Fruit fly (Drosophila melanogaster) whole organism, wandering third instar larva: ENCODE measurements around the gene CG32984.

Experiments used
- Abd-B ChIP-seq: fragments of >200 bp; optimal IDR thresholded peaks from 2 replicates; lab custom pipeline; 2017; ENCODE audit warnings: missing biosample characterization, missing genetic modification characterization
- CG32264 ChIP-seq: fragments of 200-800 bp; sonication (Bioruptor generic); optimal IDR thresholded peaks from 2 replicates; lab custom pipeline; 2016; ENCODE audit warnings: missing biosample characterization, missing genetic modification characterization
- CG9705 ChIP-seq: fragments of 200-800 bp; sonication (Bioruptor generic); optimal IDR thresholded peaks from 2 replicates; lab custom pipeline; 2018; ENCODE audit warnings: missing biosample characterization, mild to moderate bottlenecking, missing genetic modification characterization
- CrebA ChIP-seq: fragments of 200-800 bp; sonication (Bioruptor generic); optimal IDR thresholded peaks from 2 replicates; lab custom pipeline; 2016; ENCODE audit warnings: missing biosample characterization, mild to moderate bottlenecking, missing genetic modification characterization, borderline replicate concordance
- Dfd ChIP-seq: fragments of >200 bp; optimal IDR thresholded peaks from 2 replicates; lab custom pipeline; 2017; ENCODE audit warnings: missing biosample characterization, missing genetic modification characterization
- Dif ChIP-seq: fragments of 200-275, 200-300 bp; sonication (Bioruptor generic); optimal IDR thresholded peaks from 2 replicates; lab custom pipeline; 2018; ENCODE audit warnings: missing biosample characterization, missing genetic modification characterization; ENCODE audit not compliant: partially characterized antibody
- GATAd ChIP-seq: sonication (Bioruptor generic); optimal IDR thresholded peaks from 2 replicates; lab custom pipeline; 2016; ENCODE audit warnings: missing biosample characterization, missing genetic modification characterization
- HLH106 ChIP-seq: fragments of 200-800 bp; optimal IDR thresholded peaks from 3 replicates; lab custom pipeline; 2019; ENCODE audit warnings: missing biosample characterization, mild to moderate bottlenecking, missing genetic modification characterization, moderate library complexity
- Hnf4 ChIP-seq: fragments of 200-800 bp; sonication (Bioruptor generic); optimal IDR thresholded peaks from 2 replicates; lab custom pipeline; 2016; ENCODE audit warnings: missing biosample characterization, mild to moderate bottlenecking, missing genetic modification characterization
- Hr78 ChIP-seq: fragments of >200 bp; optimal IDR thresholded peaks from 2 replicates; lab custom pipeline; 2017; ENCODE audit warnings: missing biosample characterization, missing genetic modification characterization
- Hr83 ChIP-seq: fragments of 200-300 bp; sonication (Bioruptor generic); optimal IDR thresholded peaks from 2 replicates; lab custom pipeline; 2016; ENCODE audit warnings: missing biosample characterization, mild to moderate bottlenecking, missing genetic modification characterization, moderate library complexity; ENCODE audit not compliant: poor library complexity, severe bottlenecking
- Jra ChIP-seq: sonication (Bioruptor generic); optimal IDR thresholded peaks from 2 replicates; lab custom pipeline; 2016; ENCODE audit warnings: missing biosample characterization, missing genetic modification characterization
- Mio ChIP-seq: sonication (Bioruptor generic); optimal IDR thresholded peaks from 2 replicates; lab custom pipeline; 2016; ENCODE audit warnings: missing biosample characterization, missing genetic modification characterization
- Myc ChIP-seq: fragments of >200 bp; optimal IDR thresholded peaks from 2 replicates; lab custom pipeline; 2017
- N ChIP-seq: fragments of >200 bp; optimal IDR thresholded peaks from 2 replicates; lab custom pipeline; 2018; ENCODE audit warnings: missing biosample characterization, missing external identifiers, missing genetic modification characterization
- OdsH ChIP-seq: fragments of 200-800 bp; sonication (Bioruptor generic); optimal IDR thresholded peaks from 2 replicates; lab custom pipeline; 2016; ENCODE audit warnings: missing biosample characterization, mild to moderate bottlenecking, missing genetic modification characterization
- Rel ChIP-seq, 2 experiments: fragments of 200-800 bp; sonication (Bioruptor generic) in 1 of 2; optimal IDR thresholded peaks; 2 replicates in 1 of 2; 3 replicates in 1 of 2; lab custom pipeline; 2016 to 2019; ENCODE audit warnings: mild to moderate bottlenecking in 2 of 2, missing biosample characterization in 2 of 2, missing genetic modification characterization in 2 of 2, moderate library complexity in 1 of 2
- Sp1 ChIP-seq: fragments of 200-800 bp; sonication (Bioruptor generic); optimal IDR thresholded peaks from 3 replicates; lab custom pipeline; 2019; ENCODE audit warnings: missing biosample characterization, mild to moderate bottlenecking, missing genetic modification characterization, moderate library complexity
- Vsx2 ChIP-seq: fragments of 200-300, 225-300 bp; sonication (Bioruptor generic); optimal IDR thresholded peaks from 2 replicates; lab custom pipeline; 2018; ENCODE audit warnings: missing biosample characterization, missing genetic modification characterization; ENCODE audit not compliant: partially characterized antibody
- br ChIP-seq: fragments of 200-800 bp; sonication (Bioruptor generic); optimal IDR thresholded peaks from 2 replicates; lab custom pipeline; 2016; ENCODE audit warnings: missing biosample characterization, missing genetic modification characterization
- brk ChIP-seq: fragments of 200-800 bp; sonication (Bioruptor generic); optimal IDR thresholded peaks from 2 replicates; lab custom pipeline; 2016; ENCODE audit warnings: missing biosample characterization, mild to moderate bottlenecking, missing genetic modification characterization
- dl ChIP-seq, 2 experiments: fragments of 175-275, 200-275 bp in 1 of 2; fragments of 200-275 bp in 1 of 2; sonication (Bioruptor generic); optimal IDR thresholded peaks; lab custom pipeline; 2018; ENCODE audit warnings: mild to moderate bottlenecking in 2 of 2, missing biosample characterization in 2 of 2, missing genetic modification characterization in 2 of 2, moderate library complexity in 2 of 2; ENCODE audit not compliant: partially characterized antibody in 2 of 2, insufficient read depth in 1 of 2
- dmrt93B ChIP-seq: fragments of 200-800 bp; sonication (Bioruptor generic); optimal IDR thresholded peaks from 2 replicates; lab custom pipeline; 2018; ENCODE audit warnings: missing biosample characterization, mild to moderate bottlenecking, missing genetic modification characterization
- dsf ChIP-seq: sonication (Bioruptor generic); optimal IDR thresholded peaks from 2 replicates; lab custom pipeline; 2016; ENCODE audit warnings: missing biosample characterization, missing genetic modification characterization, borderline replicate concordance
- ey ChIP-seq: fragments of 200-800 bp; sonication (Bioruptor generic); optimal IDR thresholded peaks from 2 replicates; lab custom pipeline; 2016; ENCODE audit warnings: missing biosample characterization, missing genetic modification characterization
- foxo ChIP-seq, 2 experiments: fragments of 200-800 bp; sonication (Bioruptor generic); optimal IDR thresholded peaks; 2 replicates in 1 of 2; 3 replicates in 1 of 2; lab custom pipeline; 2016 to 2017; ENCODE audit warnings: missing biosample characterization in 2 of 2, missing genetic modification characterization in 2 of 2
- fru ChIP-seq: fragments of 200-800 bp; sonication (Bioruptor generic); optimal IDR thresholded peaks from 3 replicates; lab custom pipeline; 2016; ENCODE audit warnings: missing biosample characterization, mild to moderate bottlenecking, missing genetic modification characterization
- h ChIP-seq: fragments of 200-800 bp; sonication (Bioruptor generic); optimal IDR thresholded peaks from 3 replicates; lab custom pipeline; 2016; ENCODE audit warnings: missing biosample characterization, mild to moderate bottlenecking, missing genetic modification characterization
- jim ChIP-seq: fragments of 175-275, 200-325 bp; sonication (Bioruptor generic); optimal IDR thresholded peaks from 2 replicates; lab custom pipeline; 2016; ENCODE audit warnings: missing biosample characterization, mild to moderate bottlenecking, missing genetic modification characterization
- lola ChIP-seq: fragments of >200 bp; optimal IDR thresholded peaks from 2 replicates; lab custom pipeline; 2017; ENCODE audit warnings: missing biosample characterization, missing genetic modification characterization
- pan ChIP-seq: fragments of >200 bp; optimal IDR thresholded peaks from 2 replicates; lab custom pipeline; 2017
- psq ChIP-seq: fragments of 200-800 bp; sonication (Bioruptor generic); optimal IDR thresholded peaks from 3 replicates; lab custom pipeline; 2017; ENCODE audit warnings: missing biosample characterization, mild to moderate bottlenecking, missing genetic modification characterization, moderate library complexity
- rgr ChIP-seq: fragments of 200-800 bp; sonication (Bioruptor generic); optimal IDR thresholded peaks from 3 replicates; lab custom pipeline; 2016; ENCODE audit warnings: missing biosample characterization, mild to moderate bottlenecking, missing genetic modification characterization
- sage ChIP-seq: fragments of 200-800 bp; sonication (Bioruptor generic); optimal IDR thresholded peaks from 2 replicates; lab custom pipeline; 2016; ENCODE audit warnings: missing biosample characterization, mild to moderate bottlenecking, missing genetic modification characterization
- sv ChIP-seq: fragments of 200-800 bp; sonication (Bioruptor generic); optimal IDR thresholded peaks from 3 replicates; lab custom pipeline; 2016; ENCODE audit warnings: missing biosample characterization, missing genetic modification characterization
- tai ChIP-seq: sonication (Bioruptor generic); optimal IDR thresholded peaks from 2 replicates; lab custom pipeline; 2016; ENCODE audit warnings: missing biosample characterization, missing genetic modification characterization
- usp ChIP-seq: fragments of >200 bp; optimal IDR thresholded peaks from 2 replicates; lab custom pipeline; 2017; ENCODE audit warnings: missing biosample characterization, missing genetic modification characterization
- woc ChIP-seq: sonication (Bioruptor generic); optimal IDR thresholded peaks from 2 replicates; lab custom pipeline; 2016; ENCODE audit warnings: missing biosample characterization, mild to moderate bottlenecking, missing genetic modification characterization

Gene CG32984

dm6 chr2L:8951184-8951934 is 13.4 kb upstream of the CG32984 start, which contains the start of gene C1GalTA:
Gene C1GalTA (minus strand): TSS chr2L:8951216.
- TF ChIP-seq woc (peak; percentile 69), OdsH (GFP tag; lab: Kevin White, UChicago) (peak; percentile 98), pan (lab: Kevin White, UChicago) (no peak), br (GFP tag; lab: Kevin White, UChicago) (peak; percentile 81), rgr (GFP tag; lab: Kevin White, UChicago) (peak; percentile 96), sv (GFP tag; lab: Kevin White, UChicago) (peak; percentile 87), usp (GFP tag; lab: Kevin White, UChicago) (no peak), CG32264 (GFP tag; lab: Kevin White, UChicago) (no peak), ey (peak; percentile 69), Dfd (peak; percentile 80), jim (GFP tag; lab: Kevin White, UChicago) (no peak), Dif (peak; percentile 70), dl (GFP tag; optimal IDR thresholded peaks at IDR 0.05; lab: Kevin White, UChicago; ENCODE audit: insufficient read depth in 1 of 2, partially characterized antibody in 2 of 2) (peak; percentile 36 to 42), Abd-B (GFP tag; lab: Kevin White, UChicago) (no peak), Sp1 (GFP tag; lab: Kevin White, UChicago) (peak; percentile 99), fru (GFP tag; lab: Kevin White, UChicago) (peak; percentile 88), Mio (GFP tag; lab: Kevin White, UChicago) (no peak), Hnf4 (GFP tag; lab: Kevin White, UChicago) (peak; percentile 83), HLH106 (tag; lab: Kevin White, UChicago) (peak; percentile 99), lola (GFP tag; lab: Kevin White, UChicago) (no peak), dsf (GFP tag; lab: Kevin White, UChicago) (no peak), Myc (lab: Kevin White, UChicago) (no peak), Hr78 (GFP tag; lab: Kevin White, UChicago) (no peak), CG9705 (GFP tag; lab: Kevin White, UChicago) (peak; percentile 92), dmrt93B (GFP tag; lab: Kevin White, UChicago) (peak; percentile 96), CrebA (GFP tag; lab: Kevin White, UChicago) (no peak), GATAd (no peak), sage (GFP tag; lab: Kevin White, UChicago) (peak; percentile 29), Rel (GFP tag; optimal IDR thresholded peaks at IDR 0.05; lab: Kevin White, UChicago) (peak; percentile 65), Rel (tag; optimal IDR thresholded peaks at IDR 0.05; lab: Kevin White, UChicago) (peak; percentile 90), Hr83 (GFP tag; lab: Kevin White, UChicago) (no peak), tai (peak; percentile 41), foxo (GFP tag; optimal IDR thresholded peaks at IDR 0.05; lab: Kevin White, UChicago) (peak in 1 of 2 experiments; percentile 98), psq (GFP tag; lab: Kevin White, UChicago) (peak; percentile 96), brk (GFP tag; lab: Kevin White, UChicago) (peak; percentile 88), N (no peak), Jra (GFP tag; lab: Kevin White, UChicago) (peak; percentile 36), h (peak; percentile 88), Vsx2 (no peak)
